Worm (Caenorhabditis elegans) whole organism, young adult: ENCODE measurements around the gene rbm-34.

Experiments used
- F33H1.4 ChIP-seq: fragments of 200-800 bp; sonication (Bioruptor generic); IDR thresholded peaks from 2 replicates; pipeline ENCODE4 v1.3.6; 2022; ENCODE audit warnings: missing genetic modification reagents, missing genetic modification characterization, missing compliant biosample characterization
- F39B2.1 ChIP-seq: fragments of 200-800 bp; sonication (Bioruptor generic); IDR thresholded peaks from 2 replicates; pipeline ENCODE4 v1.3.6; 2022; ENCODE audit warnings: missing genetic modification reagents, missing genetic modification characterization, missing compliant biosample characterization
- F49E8.2 ChIP-seq: sonication (generic microtip); optimal IDR thresholded peaks from 3 replicates; lab custom pipeline; 2017; ENCODE audit warnings: missing genetic modification characterization, mild to moderate bottlenecking, missing compliant biosample characterization, antibody characterized with exemption, moderate library complexity; ENCODE audit not compliant: insufficient read depth
- F55B11.4 ChIP-seq: sonication (generic microtip); optimal IDR thresholded peaks from 2 replicates; lab custom pipeline; 2016; ENCODE audit warnings: missing compliant biosample characterization, missing genetic modification characterization, borderline replicate concordance; ENCODE audit not compliant: insufficient read depth
- F57C9.4 ChIP-seq: sonication (generic microtip); optimal IDR thresholded peaks from 2 replicates; lab custom pipeline; 2017; ENCODE audit warnings: mild to moderate bottlenecking, missing genetic modification characterization, missing compliant biosample characterization
- T07F8.4 ChIP-seq: sonication (generic microtip); optimal IDR thresholded peaks from 2 replicates; lab custom pipeline; 2016; ENCODE audit warnings: mild to moderate bottlenecking, missing genetic modification characterization, moderate library complexity, missing compliant biosample characterization
- T26A5.8 ChIP-seq: sonication (generic microtip); optimal IDR thresholded peaks from 2 replicates; lab custom pipeline; 2016; ENCODE audit warnings: missing genetic modification characterization, missing compliant biosample characterization
- Y53F4B.3 ChIP-seq: fragments of 200-800 bp; sonication (Bioruptor generic); IDR thresholded peaks from 2 replicates; pipeline ENCODE4 v1.3.6; 2022; ENCODE audit warnings: missing genetic modification reagents, missing genetic modification characterization, missing compliant biosample characterization
- Y53G8AR.9 ChIP-seq: fragments of 200-800 bp; sonication (Bioruptor generic); conservative IDR thresholded peaks from 2 replicates; pipeline ENCODE4 v1.3.6; 2022; ENCODE audit warnings: missing genetic modification reagents, missing genetic modification characterization, missing compliant biosample characterization
- Y67H2A.10 ChIP-seq: fragments of 200-800 bp; sonication (Bioruptor generic); conservative IDR thresholded peaks from 2 replicates; pipeline ENCODE4 v1.3.6; 2022; ENCODE audit warnings: missing genetic modification reagents, missing genetic modification characterization, missing compliant biosample characterization
- ama-1 ChIP-seq, 3 experiments: fragments of 150-350 bp in 1 of 3; sonication (generic microtip) in 2 of 3; optimal IDR thresholded peaks; 2 replicates each; lab custom pipeline; 2014 to 2018; ENCODE audit warnings: missing biosample characterization in 2 of 3, missing genetic modification characterization in 2 of 3, missing genetic modification reagents in 2 of 3
- aptf-3 ChIP-seq: fragments of 200-800 bp; sonication (Bioruptor generic); IDR thresholded peaks from 2 replicates; pipeline ENCODE4 v1.3.6; 2022; ENCODE audit warnings: missing genetic modification characterization, missing compliant biosample characterization
- attf-5 ChIP-seq: fragments of 200-800 bp; sonication (Bioruptor generic); optimal IDR thresholded peaks from 2 replicates; lab custom pipeline; 2018; ENCODE audit warnings: mild to moderate bottlenecking, missing genetic modification characterization, missing compliant biosample characterization
- attf-6 ChIP-seq: fragments of 200-800 bp; sonication (Bioruptor generic); IDR thresholded peaks from 2 replicates; pipeline ENCODE4 v1.3.6; 2022; ENCODE audit warnings: missing genetic modification reagents, missing genetic modification characterization, missing compliant biosample characterization
- ccch-3 ChIP-seq: fragments of 200-800 bp; sonication (Bioruptor generic); optimal IDR thresholded peaks from 2 replicates; lab custom pipeline; 2018; ENCODE audit warnings: mild to moderate bottlenecking, missing genetic modification characterization, missing compliant biosample characterization
- cebp-1 ChIP-seq, 2 experiments: fragments of 200-800 bp in 1 of 2; sonication (Bioruptor generic) in 1 of 2; sonication (generic microtip) in 1 of 2; IDR thresholded peaks in 1 of 2; optimal IDR thresholded peaks in 1 of 2; 2 replicates each; pipeline versions ENCODE4 v1.3.6 to Lab custom; 2017 to 2022; ENCODE audit warnings: missing compliant biosample characterization in 2 of 2, missing genetic modification characterization in 2 of 2, mild to moderate bottlenecking in 1 of 2, missing genetic modification reagents in 1 of 2, moderate library complexity in 1 of 2
- cebp-2 ChIP-seq: fragments of 200-800 bp; sonication (Bioruptor generic); IDR thresholded peaks from 2 replicates; pipeline ENCODE4 v1.3.6; 2022; ENCODE audit warnings: missing genetic modification characterization, missing compliant biosample characterization
- ceh-27 ChIP-seq: fragments of 200-800 bp; sonication (Bioruptor generic); optimal IDR thresholded peaks from 2 replicates; lab custom pipeline; 2018; ENCODE audit warnings: mild to moderate bottlenecking, missing genetic modification characterization, moderate library complexity, missing compliant biosample characterization
- ceh-91 ChIP-seq: fragments of 200-800 bp; sonication (Bioruptor generic); IDR thresholded peaks from 2 replicates; pipeline ENCODE4 v1.3.6; 2022; ENCODE audit warnings: missing genetic modification reagents, missing genetic modification characterization, missing compliant biosample characterization
- die-1 ChIP-seq: sonication (generic microtip); optimal IDR thresholded peaks from 2 replicates; lab custom pipeline; 2016; ENCODE audit warnings: missing genotype, mild to moderate bottlenecking, missing genetic modification characterization, missing compliant biosample characterization
- egl-18 ChIP-seq: fragments of 200-800 bp; sonication (Bioruptor generic); IDR thresholded peaks from 2 replicates; pipeline ENCODE4 v1.3.6; 2022; ENCODE audit warnings: missing genetic modification reagents, missing genetic modification characterization, missing compliant biosample characterization
- egl-44 ChIP-seq: fragments of 200-800 bp; sonication (Bioruptor generic); IDR thresholded peaks from 2 replicates; pipeline ENCODE4 v1.3.6; 2022; ENCODE audit warnings: missing genetic modification reagents, missing genetic modification characterization, missing compliant biosample characterization
- hmg-1.2 ChIP-seq: fragments of 200-800 bp; sonication (Bioruptor generic); IDR thresholded peaks from 2 replicates; pipeline ENCODE4 v1.3.6; 2022; ENCODE audit warnings: missing genetic modification reagents, missing genetic modification characterization, missing compliant biosample characterization
- hmg-20 ChIP-seq: fragments of 200-800 bp; sonication (Bioruptor generic); IDR thresholded peaks from 2 replicates; pipeline ENCODE4 v1.3.6; 2022; ENCODE audit warnings: missing genetic modification reagents, missing genetic modification characterization, missing compliant biosample characterization
- lag-1 ChIP-seq: fragments of 200-800 bp; sonication (Bioruptor generic); IDR thresholded peaks from 2 replicates; pipeline ENCODE4 v1.3.6; 2022; ENCODE audit warnings: missing genetic modification reagents, missing genetic modification characterization, missing compliant biosample characterization
- let-526 ChIP-seq: fragments of 200-800 bp; sonication (Bioruptor generic); IDR thresholded peaks from 2 replicates; pipeline ENCODE4 v1.3.6; 2022; ENCODE audit warnings: missing genetic modification reagents, missing genetic modification characterization, missing compliant biosample characterization
- let-607 ChIP-seq, 2 experiments: fragments of 200-800 bp in 1 of 2; sonication (Bioruptor generic) in 1 of 2; sonication (generic microtip) in 1 of 2; optimal IDR thresholded peaks; 2 replicates each; lab custom pipeline; 2016 to 2018; ENCODE audit warnings: mild to moderate bottlenecking in 2 of 2, missing compliant biosample characterization in 2 of 2, missing genetic modification characterization in 2 of 2, moderate library complexity in 2 of 2, missing genotype in 1 of 2
- lin-26 ChIP-seq: fragments of 200-800 bp; sonication (Bioruptor generic); IDR thresholded peaks from 2 replicates; pipeline ENCODE4 v1.3.6; 2022; ENCODE audit warnings: missing genetic modification reagents, missing genetic modification characterization, missing compliant biosample characterization
- lin-35 ChIP-seq, 3 experiments: fragments of 150-350 bp in 2 of 3; sonication (generic microtip) in 1 of 3; optimal IDR thresholded peaks; 2 replicates each; lab custom pipeline; 2014 to 2018; ENCODE audit warnings: missing biosample characterization in 3 of 3, missing genetic modification characterization in 3 of 3, missing genetic modification reagents in 3 of 3
- lin-54 ChIP-seq: fragments of 200-800 bp; sonication (Bioruptor generic); optimal IDR thresholded peaks from 2 replicates; lab custom pipeline; 2018; ENCODE audit warnings: mild to moderate bottlenecking, missing genetic modification characterization, missing compliant biosample characterization
- madf-8 ChIP-seq: fragments of 200-800 bp; sonication (Bioruptor generic); conservative IDR thresholded peaks from 2 replicates; pipeline ENCODE4 v1.3.6; 2022; ENCODE audit warnings: missing genetic modification reagents, missing genetic modification characterization, missing compliant biosample characterization
- mel-28 ChIP-seq: sonication (generic microtip); optimal IDR thresholded peaks from 2 replicates; lab custom pipeline; 2016; ENCODE audit warnings: borderline replicate concordance, mild to moderate bottlenecking, missing genetic modification characterization, missing compliant biosample characterization
- nfya-1 ChIP-seq: sonication (generic microtip); optimal IDR thresholded peaks from 2 replicates; lab custom pipeline; 2017; ENCODE audit warnings: antibody characterized with exemption, missing compliant biosample characterization, missing genetic modification characterization, borderline replicate concordance; ENCODE audit not compliant: insufficient read depth
- nhr-90 ChIP-seq: sonication (generic microtip); optimal IDR thresholded peaks from 2 replicates; lab custom pipeline; 2016; ENCODE audit warnings: missing genotype, mild to moderate bottlenecking, missing genetic modification characterization, missing compliant biosample characterization
- repo-1 ChIP-seq: sonication (generic microtip); optimal IDR thresholded peaks from 2 replicates; lab custom pipeline; 2017; ENCODE audit warnings: mild to moderate bottlenecking, missing genetic modification characterization, missing compliant biosample characterization
- rpc-1 ChIP-seq, 2 experiments: fragments of 150-350 bp in 1 of 2; sonication (generic microtip) in 1 of 2; optimal IDR thresholded peaks; 2 replicates each; lab custom pipeline; 2014 to 2018; ENCODE audit warnings: missing biosample characterization in 1 of 2, missing genetic modification characterization in 1 of 2, missing genetic modification reagents in 1 of 2, missing genotype in 1 of 2
- snpc-1.3 ChIP-seq: sonication (generic microtip); optimal IDR thresholded peaks from 2 replicates; lab custom pipeline; 2017; ENCODE audit warnings: missing genetic modification characterization, mild to moderate bottlenecking, missing compliant biosample characterization, antibody characterized with exemption, moderate library complexity, missing genotype, missing genetic modification reagents; ENCODE audit not compliant: insufficient read depth
- somi-1 ChIP-seq: fragments of 200-800 bp; sonication (Bioruptor generic); optimal IDR thresholded peaks from 2 replicates; lab custom pipeline; 2018; ENCODE audit warnings: mild to moderate bottlenecking, missing genetic modification characterization, missing compliant biosample characterization
- tbp1 ChIP-seq: fragments of 200-800 bp; sonication (Bioruptor generic); optimal IDR thresholded peaks from 2 replicates; lab custom pipeline; 2018; ENCODE audit warnings: mild to moderate bottlenecking, missing genetic modification characterization, missing compliant biosample characterization
- unc-130 ChIP-seq: sonication (generic microtip); optimal IDR thresholded peaks from 2 replicates; lab custom pipeline; 2016; ENCODE audit warnings: missing genetic modification reagents, missing genetic modification characterization, missing compliant biosample characterization
- unc-62 ChIP-seq: fragments of 150-350 bp; optimal IDR thresholded peaks from 2 replicates; lab custom pipeline; 2014; ENCODE audit warnings: missing biosample characterization, missing genetic modification reagents, missing genetic modification characterization
- xnd-1 ChIP-seq: sonication (generic microtip); optimal IDR thresholded peaks from 2 replicates; lab custom pipeline; 2016; ENCODE audit warnings: missing genotype, missing genetic modification reagents, missing genetic modification characterization, missing compliant biosample characterization
- ztf-22 ChIP-seq: fragments of 200-800 bp; sonication (Bioruptor generic); optimal IDR thresholded peaks from 2 replicates; lab custom pipeline; 2018; ENCODE audit warnings: mild to moderate bottlenecking, missing genetic modification characterization, moderate library complexity, missing compliant biosample characterization
- ztf-3 ChIP-seq: fragments of 200-800 bp; sonication (Bioruptor generic); optimal IDR thresholded peaks from 2 replicates; lab custom pipeline; 2018; ENCODE audit warnings: mild to moderate bottlenecking, missing genetic modification characterization, missing compliant biosample characterization
- ztf-6 ChIP-seq: fragments of 200-800 bp; sonication (Bioruptor generic); IDR thresholded peaks from 2 replicates; pipeline ENCODE4 v1.3.6; 2022; ENCODE audit warnings: missing genetic modification reagents, missing genetic modification characterization, missing compliant biosample characterization

Gene rbm-34

ce11 chrIV:12114498-12114897 lies 29.3 kb downstream of the rbm-34 start:
- no peak for TF ChIP-seq attf-6
- no peak for TF ChIP-seq F33H1.4
- no peak for TF ChIP-seq snpc-1.3 (tag; lab: Kevin White, UChicago)
- TF ChIP-seq madf-8 (GFP tag; lab: Robert Waterston, UW), result no peak
- TF ChIP-seq attf-5 (GFP tag; lab: Kevin White, UChicago), result no peak
- no peak for TF ChIP-seq mel-28 (tag; lab: Kevin White, UChicago)
- TF ChIP-seq F57C9.4 (tag; lab: Kevin White, UChicago), result no peak
- no peak for TF ChIP-seq nfya-1 (tag; lab: Kevin White, UChicago)
- TF ChIP-seq ceh-91, result no peak
- TF ChIP-seq ama-1 (optimal IDR thresholded peaks at IDR 0.05; lab: Kevin White, UChicago), result no peak
- TF ChIP-seq ama-1 (GFP tag; optimal IDR thresholded peaks at IDR 0.05; lab: Kevin White, UChicago), result no peak
- no peak for TF ChIP-seq let-526 (GFP tag; lab: Robert Waterston, UW)
- no peak for TF ChIP-seq ztf-22
- TF ChIP-seq lin-54 (GFP tag; lab: Kevin White, UChicago), result no peak
- no peak for TF ChIP-seq F55B11.4 (tag; lab: Kevin White, UChicago)
- peak; percentile 66 for TF ChIP-seq hmg-1.2 (GFP tag; lab: Robert Waterston, UW)
- TF ChIP-seq cebp-2, result 0 out of 2 replicates have a peak, but pooled peaks have one; percentile 23
- no peak for TF ChIP-seq T26A5.8
- TF ChIP-seq T07F8.4 (tag; lab: Kevin White, UChicago), result no peak

ce11 chrIV:12120536-12120935 lies 35.3 kb downstream of the rbm-34 start:
- TF ChIP-seq F33H1.4 (no peak), ztf-3 (GFP tag; lab: Kevin White, UChicago) (no peak), nhr-90 (tag; lab: Kevin White, UChicago) (no peak), hmg-20 (no peak), unc-130 (GFP tag; lab: Kevin White, UChicago) (no peak), let-607 (tag; optimal IDR thresholded peaks at IDR 0.05; lab: Kevin White, UChicago) (no peak), tbp1 (no peak), xnd-1 (tag; lab: Kevin White, UChicago) (no peak), Y53G8AR.9 (no peak), lin-35 (GFP tag; optimal IDR thresholded peaks at IDR 0.05; lab: Kevin White, UChicago) (no peak), T26A5.8 (no peak), repo-1 (tag; lab: Kevin White, UChicago) (no peak), madf-8 (GFP tag; lab: Robert Waterston, UW) (no peak), ceh-91 (no peak), ceh-27 (no peak), somi-1 (GFP tag; lab: Kevin White, UChicago) (no peak), lin-26 (GFP tag; lab: Robert Waterston, UW) (no peak)

- TF ChIP-seq T26A5.8, result no peak
- TF ChIP-seq rpc-1 (optimal IDR thresholded peaks at IDR 0.05; lab: Kevin White, UChicago), result no peak
- TF ChIP-seq rpc-1 (tag; optimal IDR thresholded peaks at IDR 0.05; lab: Kevin White, UChicago), result no peak
- no peak for TF ChIP-seq Y53F4B.3 (GFP tag; lab: Robert Waterston, UW)
- TF ChIP-seq cebp-1 (GFP tag; IDR thresholded peaks at IDR 0.05; lab: Robert Waterston, UW), result no peak
- TF ChIP-seq cebp-1 (tag; optimal IDR thresholded peaks at IDR 0.05; lab: Kevin White, UChicago), result no peak
- TF ChIP-seq F57C9.4 (tag; lab: Kevin White, UChicago), result no peak
- no peak for TF ChIP-seq let-607 (tag; optimal IDR thresholded peaks at IDR 0.05; lab: Kevin White, UChicago)
- TF ChIP-seq lag-1, result no peak
- TF ChIP-seq die-1 (tag; lab: Kevin White, UChicago), result no peak
- TF ChIP-seq F49E8.2 (tag; lab: Kevin White, UChicago), result no peak
- no peak for TF ChIP-seq ccch-3 (GFP tag; lab: Kevin White, UChicago)
- TF ChIP-seq nhr-90 (tag; lab: Kevin White, UChicago), result no peak
- no peak for TF ChIP-seq ztf-6 (GFP tag; lab: Robert Waterston, UW)
- TF ChIP-seq Y67H2A.10 (GFP tag; lab: Robert Waterston, UW), result no peak
- no peak for TF ChIP-seq F39B2.1 (GFP tag; lab: Robert Waterston, UW)
- no peak for TF ChIP-seq unc-62 (GFP tag; lab: Kevin White, UChicago)
- no peak for TF ChIP-seq aptf-3 (GFP tag; lab: Robert Waterston, UW)
- no peak for TF ChIP-seq egl-44 (GFP tag; lab: Robert Waterston, UW)
- TF ChIP-seq egl-18 (GFP tag; lab: Robert Waterston, UW), result no peak
Observed at ce11 chrIV:12121076-12121475, 35.9 kb downstream of the rbm-34 start, which contains the start of the genes ddb-1 and M18.6. Gene ddb-1 (minus strand): TSS chrIV:12121165. Gene M18.6 (plus strand): TSS chrIV:12121310.
